Fruit fly (Drosophila melanogaster): ENCODE results near the gene CG15739.

CG15739 gene

dm6 chrX:11856867-11857266, 16.3 kb upstream of the CG15739 start:
- TF ChIP-seq kay (GFP tag; ENCODE audit: borderline replicate concordance) (no peak), CG14711 (tag; optimal IDR thresholded peaks at IDR 0.05) (no peak), pad (GFP tag; optimal IDR thresholded peaks at IDR 0.05) (no peak), CG1620 (GFP tag; optimal IDR thresholded peaks at IDR 0.05) (no peak), tj (GFP tag; optimal IDR thresholded peaks at IDR 0.05) (no peak), Clk (GFP tag; optimal IDR thresholded peaks at IDR 0.05) (no peak), CG11617 (GFP tag; optimal IDR thresholded peaks at IDR 0.05) (no peak), cnc (optimal IDR thresholded peaks at IDR 0.05) (no peak), CG7101 (tag; optimal IDR thresholded peaks at IDR 0.05) (no peak), Crg-1 (GFP tag; optimal IDR thresholded peaks at IDR 0.05) (no peak), Hr96 (GFP tag; optimal IDR thresholded peaks at IDR 0.05) (no peak), CG5204 (GFP tag; optimal IDR thresholded peaks at IDR 0.05) (no peak), bab1 (GFP tag; optimal IDR thresholded peaks at IDR 0.05) (no peak), CG7045 (GFP tag; optimal IDR thresholded peaks at IDR 0.05) (no peak)

dm6 chrX:11857522-11858438, 15.3 kb upstream of the CG15739 start:
- TF ChIP-seq ovo (GFP tag; optimal IDR thresholded peaks at IDR 0.05) (no peak), CG7045 (GFP tag; optimal IDR thresholded peaks at IDR 0.05) (no peak), bab1 (GFP tag; optimal IDR thresholded peaks at IDR 0.05) (peak; percentile 97), Mnt (GFP tag; optimal IDR thresholded peaks at IDR 0.05) (peak; percentile 11), CG11617 (GFP tag; optimal IDR thresholded peaks at IDR 0.05) (peak; percentile 36), CG14711 (tag; optimal IDR thresholded peaks at IDR 0.05) (peak; percentile 70), CG1620 (GFP tag; optimal IDR thresholded peaks at IDR 0.05) (peak; percentile 29), tj (GFP tag; optimal IDR thresholded peaks at IDR 0.05) (peak; percentile 19), CG7101 (tag; optimal IDR thresholded peaks at IDR 0.05) (peak; percentile 48), Crg-1 (GFP tag; optimal IDR thresholded peaks at IDR 0.05) (peak; percentile 3), cnc (optimal IDR thresholded peaks at IDR 0.05) (no peak)

- no peak for TF ChIP-seq pad (GFP tag; optimal IDR thresholded peaks at IDR 0.05)
These were observed 14.7 kb upstream of the CG15739 start for dm6 chrX:11858439-11858813.

- TF ChIP-seq Clk (GFP tag; optimal IDR thresholded peaks at IDR 0.05), result no peak
- no peak for TF ChIP-seq kay (GFP tag; ENCODE audit: borderline replicate concordance)
- no peak for TF ChIP-seq Crg-1 (GFP tag; optimal IDR thresholded peaks at IDR 0.05)
- no peak for TF ChIP-seq CG5204 (GFP tag; optimal IDR thresholded peaks at IDR 0.05)
- no peak for TF ChIP-seq CG12768 (GFP tag; optimal IDR thresholded peaks at IDR 0.05)
- no peak for TF ChIP-seq tj (GFP tag; optimal IDR thresholded peaks at IDR 0.05)
- no peak for TF ChIP-seq CG14711 (tag; optimal IDR thresholded peaks at IDR 0.05)
- TF ChIP-seq CG7045 (GFP tag; optimal IDR thresholded peaks at IDR 0.05), result no peak
These were observed 4.3 kb upstream of the CG15739 start, which contains the start of the genes Nrd1 and CG1847 for dm6 chrX:11868866-11869265. Gene Nrd1, minus strand, starts transcription at chrX:11868893. Gene CG1847, plus strand, starts transcription at chrX:11869170.

dm6 chrX:11872517-11872916, 602 bp upstream of the CG15739 start, which contains the start of gene BORCS5:
Gene BORCS5, minus strand, starts transcription at chrX:11872779.
- TF ChIP-seq ovo (GFP tag; optimal IDR thresholded peaks at IDR 0.05) (no peak), CG1620 (GFP tag; optimal IDR thresholded peaks at IDR 0.05) (peak; percentile 18)

DNA sequence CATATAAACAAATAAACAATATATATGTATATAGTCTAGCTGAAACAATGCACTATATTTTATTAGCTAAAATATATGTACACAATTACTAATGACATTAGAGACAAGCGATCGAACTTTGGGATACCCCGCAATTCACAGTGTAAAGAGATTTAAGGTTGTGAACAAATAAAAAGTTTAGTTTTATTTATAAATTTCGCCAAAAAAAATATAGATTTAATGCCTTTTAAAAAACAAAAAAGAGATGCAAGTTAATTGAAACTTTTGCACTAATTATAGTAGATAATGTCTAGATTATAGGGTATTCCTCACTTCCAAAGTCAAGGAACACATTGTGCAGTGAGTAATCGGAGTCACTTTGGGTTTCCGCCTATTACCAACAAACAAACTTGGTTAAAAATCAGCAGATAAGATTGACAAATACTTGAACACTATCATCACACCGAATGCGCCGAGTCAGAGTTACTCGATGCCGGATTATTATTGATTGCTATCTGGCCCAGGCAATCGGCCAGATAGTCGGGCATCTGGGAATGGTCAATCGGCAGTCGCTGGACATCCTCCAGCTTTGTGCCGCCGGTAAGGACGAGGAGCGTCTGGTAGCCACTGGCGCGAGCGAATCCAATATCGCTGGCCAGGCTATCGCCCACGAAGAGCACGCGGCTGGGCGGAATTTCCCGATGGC, 2.2 kb downstream of the CG15739 start:
- TF ChIP-seq CG7101 (tag; optimal IDR thresholded peaks at IDR 0.05) (peak; percentile 35), CG11617 (GFP tag; optimal IDR thresholded peaks at IDR 0.05) (peak; percentile 3), ovo (GFP tag; optimal IDR thresholded peaks at IDR 0.05) (no peak)

DNA sequence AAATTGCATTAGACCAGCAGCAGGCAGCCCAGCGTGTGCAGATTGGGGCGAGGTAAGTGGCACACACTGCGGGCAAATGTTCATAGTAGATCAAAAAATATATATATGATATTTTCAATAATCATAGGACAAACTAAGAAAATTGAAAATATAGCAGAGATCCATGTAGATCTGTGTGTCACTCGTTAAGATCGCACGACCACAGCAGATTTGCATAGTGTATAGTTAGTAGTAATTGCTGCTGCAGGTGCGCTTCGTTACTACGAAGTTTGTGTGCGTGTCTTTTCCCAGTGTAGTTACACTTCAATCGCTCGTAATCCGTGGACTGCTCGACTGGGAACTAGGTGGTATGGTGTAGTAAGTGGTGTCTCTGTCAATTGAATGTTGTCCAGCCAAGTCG, 4.0 kb downstream of the CG15739 start, which contains the start of gene CG10352:
Gene CG10352, minus strand, starts transcription at position 4 of the 400 bp plus-strand sequence.
- peak; percentile 31 for TF ChIP-seq CG12768 (GFP tag; optimal IDR thresholded peaks at IDR 0.05)
- TF ChIP-seq Mnt (GFP tag; optimal IDR thresholded peaks at IDR 0.05), result peak; percentile 30
- TF ChIP-seq kay (GFP tag; ENCODE audit: borderline replicate concordance), result no peak
- TF ChIP-seq toe (GFP tag; optimal IDR thresholded peaks at IDR 0.05), result no peak
- TF ChIP-seq Crg-1 (GFP tag; optimal IDR thresholded peaks at IDR 0.05), result no peak
- TF ChIP-seq CG14711 (tag; optimal IDR thresholded peaks at IDR 0.05), result no peak
- TF ChIP-seq Hr96 (GFP tag; optimal IDR thresholded peaks at IDR 0.05), result no peak
- no peak for TF ChIP-seq ovo (GFP tag; optimal IDR thresholded peaks at IDR 0.05)
- TF ChIP-seq cic (GFP tag; optimal IDR thresholded peaks at IDR 0.05), result no peak
- TF ChIP-seq cnc (optimal IDR thresholded peaks at IDR 0.05), result no peak
- peak; percentile 20 for TF ChIP-seq tj (GFP tag; optimal IDR thresholded peaks at IDR 0.05)
- no peak for TF ChIP-seq CG7045 (GFP tag; optimal IDR thresholded peaks at IDR 0.05)
- peak; percentile 23 for TF ChIP-seq CG7101 (tag; optimal IDR thresholded peaks at IDR 0.05)
- peak; percentile 22 for TF ChIP-seq CG11617 (GFP tag; optimal IDR thresholded peaks at IDR 0.05)
- no peak for TF ChIP-seq CG33017 (tag; optimal IDR thresholded peaks at IDR 0.05)

All from whole organism, adult.